Fruit fly (Drosophila melanogaster) whole organism, embryonic: Measurements from ENCODE around the gene Grx5.
A peak's percentile ranks its signal among the peaks of the same experiment; 100 is the strongest.

Source experiments
- ATbp ChIP-seq: fragments of 200-800 bp; sonication (Bioruptor generic); optimal IDR thresholded peaks from 2 replicates; lab custom pipeline; 2017; ENCODE audit warnings: missing biosample characterization, mild to moderate bottlenecking, missing genetic modification characterization, missing genetic modification reagents
- CG10979 ChIP-seq: fragments of 200-800 bp; sonication (Bioruptor generic); optimal IDR thresholded peaks from 2 replicates; lab custom pipeline; 2018; ENCODE audit warnings: missing biosample characterization, mild to moderate bottlenecking, missing genetic modification characterization, moderate library complexity
- CG11696 ChIP-seq: fragments of 200-800 bp; sonication (Bioruptor generic); IDR thresholded peaks from 2 replicates; pipeline ENCODE4 v1.3.6; 2022; ENCODE audit warnings: missing biosample characterization, missing genetic modification characterization
- CG13424 ChIP-seq: fragments of 200-800 bp; sonication (Bioruptor generic); optimal IDR thresholded peaks from 2 replicates; lab custom pipeline; 2019; ENCODE audit warnings: missing biosample characterization, mild to moderate bottlenecking, missing genetic modification characterization, moderate library complexity
- CG13894 ChIP-seq: fragments of 200-800 bp; sonication (Bioruptor generic); optimal IDR thresholded peaks from 3 replicates; lab custom pipeline; 2018; ENCODE audit warnings: missing biosample characterization, mild to moderate bottlenecking, missing genetic modification characterization, moderate library complexity
- CG15011 ChIP-seq: fragments of 200-800 bp; sonication (Bioruptor generic); optimal IDR thresholded peaks from 3 replicates; lab custom pipeline; 2018; ENCODE audit warnings: missing biosample characterization, mild to moderate bottlenecking, missing genetic modification characterization
- CG15269 ChIP-seq: fragments of 200-800 bp; sonication (Bioruptor generic); optimal IDR thresholded peaks from 2 replicates; lab custom pipeline; 2018; ENCODE audit warnings: missing biosample characterization, mild to moderate bottlenecking, missing genetic modification characterization, moderate library complexity
- CG15479 ChIP-seq: fragments of 200-800 bp; sonication (Bioruptor generic); optimal IDR thresholded peaks from 3 replicates; lab custom pipeline; 2019; ENCODE audit warnings: missing biosample characterization, mild to moderate bottlenecking, missing genetic modification characterization, moderate library complexity
- CG1647 ChIP-seq: fragments of 200-800 bp; sonication (Bioruptor generic); optimal IDR thresholded peaks from 3 replicates; lab custom pipeline; 2016; ENCODE audit warnings: missing biosample characterization, missing genetic modification characterization
- CG16813 ChIP-seq: fragments of 200-800 bp; sonication (Bioruptor generic); IDR thresholded peaks from 3 replicates; pipeline ENCODE4 v1.3.6; 2022; ENCODE audit warnings: missing biosample characterization, missing genetic modification characterization; ENCODE audit not compliant: partially characterized antibody
- CG17912 ChIP-seq: fragments of 200-800 bp; sonication (Bioruptor generic); optimal IDR thresholded peaks from 2 replicates; lab custom pipeline; 2018; ENCODE audit warnings: missing biosample characterization, mild to moderate bottlenecking, missing genetic modification characterization
- CG2889 ChIP-seq: fragments of 200-800 bp; sonication (Bioruptor generic); IDR thresholded peaks from 3 replicates; pipeline ENCODE4 v1.3.6; 2022; ENCODE audit warnings: missing biosample characterization, missing genetic modification characterization
- CG31224 ChIP-seq: fragments of 200-800 bp; sonication (Bioruptor generic); IDR thresholded peaks from 2 replicates; pipeline ENCODE4 v1.3.6; 2022; ENCODE audit warnings: missing biosample characterization, missing genetic modification characterization
- CG33557 ChIP-seq: fragments of 200-800 bp; sonication (Bioruptor generic); optimal IDR thresholded peaks from 2 replicates; lab custom pipeline; 2019; ENCODE audit warnings: missing biosample characterization, mild to moderate bottlenecking, missing genetic modification characterization, moderate library complexity
- CG4424 ChIP-seq: fragments of 200-800 bp; sonication (Bioruptor generic); optimal IDR thresholded peaks from 3 replicates; lab custom pipeline; 2016; ENCODE audit warnings: missing biosample characterization, missing genetic modification characterization
- CG7372 ChIP-seq: fragments of 200-800 bp; sonication (Bioruptor generic); IDR thresholded peaks from 2 replicates; pipeline ENCODE4 v1.3.6; 2022; ENCODE audit warnings: missing biosample characterization, missing genetic modification characterization
- CG8924 ChIP-seq: fragments of 200-800 bp; optimal IDR thresholded peaks from 3 replicates; lab custom pipeline; 2019; ENCODE audit warnings: missing biosample characterization, mild to moderate bottlenecking, missing genetic modification characterization, moderate library complexity
- CG9797 ChIP-seq: fragments of 200-800 bp; sonication (Bioruptor generic); optimal IDR thresholded peaks from 3 replicates; lab custom pipeline; 2018; ENCODE audit warnings: missing biosample characterization, mild to moderate bottlenecking, missing genetic modification characterization
- Camta ChIP-seq: fragments of 200-800 bp; sonication (Bioruptor generic); optimal IDR thresholded peaks from 2 replicates; lab custom pipeline; 2016; ENCODE audit warnings: missing biosample characterization, missing genetic modification characterization
- D19A ChIP-seq: fragments of 200-800 bp; optimal IDR thresholded peaks from 3 replicates; lab custom pipeline; 2019; ENCODE audit warnings: missing biosample characterization, mild to moderate bottlenecking, missing genetic modification characterization, moderate library complexity
- Dad ChIP-seq: fragments of 200-800 bp; sonication (Bioruptor generic); optimal IDR thresholded peaks from 3 replicates; lab custom pipeline; 2016; ENCODE audit warnings: missing biosample characterization, missing genetic modification characterization
- Dbx ChIP-seq: fragments of 200-800 bp; sonication (Bioruptor generic); IDR thresholded peaks from 3 replicates; pipeline ENCODE4 v1.3.6; 2022; ENCODE audit warnings: missing biosample characterization, missing genetic modification characterization
- Dp ChIP-seq: fragments of 200-800 bp; sonication (Bioruptor generic); optimal IDR thresholded peaks from 2 replicates; lab custom pipeline; 2018; ENCODE audit warnings: missing biosample characterization, mild to moderate bottlenecking, missing genetic modification characterization, moderate library complexity
- Eip74EF ChIP-seq, 2 experiments: fragments of 200-800 bp in 1 of 2; fragments of >200 bp in 1 of 2; sonication (Bioruptor generic) in 1 of 2; optimal IDR thresholded peaks; 2 replicates each; lab custom pipeline; 2017 to 2019; ENCODE audit warnings: missing biosample characterization in 2 of 2, missing genetic modification characterization in 2 of 2, mild to moderate bottlenecking in 1 of 2, moderate library complexity in 1 of 2
- Fer1 ChIP-seq: fragments of 200-800 bp; sonication (Bioruptor generic); optimal IDR thresholded peaks from 2 replicates; lab custom pipeline; 2017; ENCODE audit warnings: missing biosample characterization, mild to moderate bottlenecking, missing genetic modification characterization
- Gsc ChIP-seq: fragments of 200-800 bp; sonication (Bioruptor generic); IDR thresholded peaks from 2 replicates; pipeline ENCODE4 v1.3.6; 2022; ENCODE audit warnings: missing biosample characterization, missing genetic modification characterization
- HmgD ChIP-seq: fragments of 200-800 bp; sonication (Bioruptor generic); optimal IDR thresholded peaks from 3 replicates; lab custom pipeline; 2016; ENCODE audit warnings: missing biosample characterization, missing genetic modification characterization
- Lpt ChIP-seq: fragments of >200 bp; optimal IDR thresholded peaks from 2 replicates; lab custom pipeline; 2018; ENCODE audit warnings: missing biosample characterization, missing genetic modification characterization
- Mad ChIP-seq: fragments of 200-800 bp; sonication (Bioruptor generic); optimal IDR thresholded peaks from 2 replicates; lab custom pipeline; 2016; ENCODE audit warnings: missing biosample characterization, missing genetic modification characterization
- Usf ChIP-seq: fragments of 200-800 bp; sonication (Bioruptor generic); optimal IDR thresholded peaks from 2 replicates; lab custom pipeline; 2017; ENCODE audit warnings: missing genotype, missing biosample characterization, missing genetic modification characterization
- ab ChIP-seq: fragments of 200-800 bp; sonication (Bioruptor generic); optimal IDR thresholded peaks from 2 replicates; lab custom pipeline; 2016; ENCODE audit warnings: missing biosample characterization, missing genetic modification characterization
- ase ChIP-seq: fragments of 200-800 bp; sonication (Bioruptor generic); IDR thresholded peaks from 3 replicates; pipeline ENCODE4 v1.3.6; 2022; ENCODE audit warnings: missing biosample characterization, missing genetic modification characterization
- cad ChIP-seq: fragments of >200 bp; optimal IDR thresholded peaks from 2 replicates; lab custom pipeline; 2017; ENCODE audit warnings: missing biosample characterization, missing genetic modification characterization
- cwo ChIP-seq: fragments of 200-800 bp; sonication (Bioruptor generic); optimal IDR thresholded peaks from 3 replicates; lab custom pipeline; 2017; ENCODE audit warnings: missing biosample characterization, missing genetic modification characterization, mild to moderate bottlenecking, moderate library complexity, missing genetic modification reagents
- dmrt99B ChIP-seq: fragments of 200-800 bp; sonication (Bioruptor generic); optimal IDR thresholded peaks from 2 replicates; lab custom pipeline; 2018; ENCODE audit warnings: missing biosample characterization, mild to moderate bottlenecking, missing genetic modification characterization, moderate library complexity
- eyg ChIP-seq: fragments of 200-800 bp; sonication (Bioruptor generic); optimal IDR thresholded peaks from 3 replicates; lab custom pipeline; 2016; ENCODE audit warnings: missing biosample characterization, missing genetic modification characterization
- fu2 ChIP-seq: fragments of 200-800 bp; sonication (Bioruptor generic); optimal IDR thresholded peaks from 2 replicates; lab custom pipeline; 2016; ENCODE audit warnings: missing biosample characterization, missing genetic modification characterization
- gro ChIP-seq: fragments of 200-800 bp; sonication (Bioruptor generic); optimal IDR thresholded peaks from 2 replicates; lab custom pipeline; 2016; ENCODE audit warnings: missing biosample characterization, missing genetic modification characterization
- gsb ChIP-seq: fragments of 200-800 bp; sonication (Bioruptor generic); IDR thresholded peaks from 2 replicates; pipeline ENCODE4 v1.3.6; 2022; ENCODE audit warnings: missing biosample characterization, missing genetic modification characterization
- hbn ChIP-seq: fragments of 200-800 bp; sonication (Bioruptor generic); IDR thresholded peaks from 2 replicates; pipeline ENCODE4 v1.3.6; 2022; ENCODE audit warnings: missing biosample characterization, missing genetic modification characterization; ENCODE audit not compliant: partially characterized antibody
- ind ChIP-seq: fragments of 200-800 bp; sonication (Bioruptor generic); optimal IDR thresholded peaks from 3 replicates; lab custom pipeline; 2016; ENCODE audit warnings: missing biosample characterization, missing genetic modification characterization
- jing ChIP-seq: fragments of 200-800 bp; sonication (Bioruptor generic); optimal IDR thresholded peaks from 2 replicates; lab custom pipeline; 2018; ENCODE audit warnings: missing biosample characterization, mild to moderate bottlenecking, missing genetic modification characterization
- nerfin-1 ChIP-seq: fragments of 200-800 bp; sonication (Bioruptor generic); optimal IDR thresholded peaks from 3 replicates; lab custom pipeline; 2019; ENCODE audit warnings: missing biosample characterization, mild to moderate bottlenecking, missing genetic modification characterization, moderate library complexity
- phol ChIP-seq: fragments of 200-800 bp; sonication (Bioruptor generic); optimal IDR thresholded peaks from 3 replicates; lab custom pipeline; 2018; ENCODE audit warnings: missing biosample characterization, mild to moderate bottlenecking, missing genetic modification characterization, moderate library complexity
- psq ChIP-seq: fragments of 200-800 bp; sonication (Bioruptor generic); optimal IDR thresholded peaks from 2 replicates; lab custom pipeline; 2017; ENCODE audit warnings: missing biosample characterization, missing genetic modification characterization
- rib ChIP-seq: fragments of 200-800 bp; sonication (Bioruptor generic); IDR thresholded peaks from 2 replicates; pipeline ENCODE4 v1.3.6; 2022; ENCODE audit warnings: missing biosample characterization, missing genetic modification characterization
- tin ChIP-seq: fragments of 200-800 bp; sonication (Bioruptor generic); optimal IDR thresholded peaks from 3 replicates; lab custom pipeline; 2016; ENCODE audit warnings: missing biosample characterization, missing genetic modification characterization
- unc-4 ChIP-seq: fragments of 200-800 bp; sonication (Bioruptor generic); IDR thresholded peaks from 2 replicates; pipeline ENCODE4 v1.3.6; 2022; ENCODE audit warnings: missing biosample characterization, missing genetic modification characterization; ENCODE audit not compliant: partially characterized antibody
- vnd ChIP-seq: fragments of 200-800 bp; sonication (Bioruptor generic); IDR thresholded peaks from 3 replicates; pipeline ENCODE4 v1.3.6; 2022; ENCODE audit warnings: missing biosample characterization, missing genetic modification characterization; ENCODE audit not compliant: partially characterized antibody
- zen2 ChIP-seq: fragments of 200-800 bp; sonication (Bioruptor generic); IDR thresholded peaks from 3 replicates; pipeline ENCODE4 v1.3.6; 2022; ENCODE audit warnings: missing biosample characterization, missing genetic modification characterization; ENCODE audit not compliant: partially characterized antibody

The Grx5 gene

DNA sequence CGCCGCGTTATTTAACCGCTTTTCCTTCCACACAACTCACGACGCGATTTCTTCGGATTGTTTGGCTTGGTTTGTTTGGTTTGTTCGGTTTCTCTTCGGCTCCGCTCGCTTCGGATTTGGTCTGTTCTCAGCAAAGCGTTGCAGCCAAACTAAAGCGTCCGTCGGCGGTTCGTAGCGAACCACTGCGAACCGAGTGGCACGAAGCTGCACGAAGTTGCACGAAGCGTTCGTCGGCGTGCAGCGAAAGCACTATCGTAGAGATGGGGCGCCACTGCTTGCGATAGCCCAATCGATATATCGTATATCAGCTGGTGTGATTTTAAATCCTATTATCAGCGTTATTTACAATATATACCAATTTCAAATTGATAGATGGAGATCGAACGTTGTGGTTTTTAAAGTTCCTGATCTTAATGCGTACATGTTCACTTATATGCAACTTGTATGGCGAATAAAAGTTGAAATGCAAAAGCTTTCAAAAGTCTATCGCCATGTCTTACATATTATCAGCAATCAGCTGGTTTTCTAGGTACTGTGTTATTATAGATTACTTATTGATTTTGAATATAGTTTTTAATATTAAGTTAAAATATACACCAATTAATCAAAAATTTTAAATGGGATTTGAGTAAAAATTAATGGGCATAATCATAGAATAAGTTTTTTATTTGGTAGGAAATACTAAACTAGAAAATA is 11.9 kb downstream of the Grx5 start, which contains the start of gene rut (continued):
- TF ChIP-seq Mad (GFP tag; lab: Kevin White, UChicago) = no peak
- no peak for TF ChIP-seq psq
- no peak for TF ChIP-seq CG31224 (GFP tag; lab: Robert Waterston, UW)
- no peak for TF ChIP-seq CG15479
- TF ChIP-seq cad (GFP tag; lab: Kevin White, UChicago) = no peak
- peak; percentile 92 for TF ChIP-seq hbn
- TF ChIP-seq CG9797 (GFP tag; lab: Kevin White, UChicago) = no peak
- TF ChIP-seq fu2 = no peak
- peak; percentile 24 for TF ChIP-seq jing
- no peak for TF ChIP-seq CG8924
- no peak for TF ChIP-seq D19A (tag; lab: Kevin White, UChicago)
- TF ChIP-seq CG7372 (GFP tag; lab: Robert Waterston, UW) = no peak
- TF ChIP-seq Usf (GFP tag; lab: Kevin White, UChicago) = no peak
- TF ChIP-seq nerfin-1 = no peak
- no peak for TF ChIP-seq cwo (GFP tag; lab: Kevin White, UChicago)
- no peak for TF ChIP-seq CG13424 (tag; lab: Kevin White, UChicago)
- TF ChIP-seq Dp = peak; percentile 20
- no peak for TF ChIP-seq CG15269 (tag; lab: Kevin White, UChicago)
- no peak for TF ChIP-seq eyg
- TF ChIP-seq Eip74EF (GFP tag; optimal IDR thresholded peaks at IDR 0.05; lab: Kevin White, UChicago) = no peak
- no peak for TF ChIP-seq Lpt
- no peak for TF ChIP-seq ATbp (GFP tag; lab: Kevin White, UChicago)
- TF ChIP-seq gro = peak; percentile 78
- TF ChIP-seq Dbx (GFP tag; lab: Robert Waterston, UW) = peak; percentile 67
- peak; percentile 87 for TF ChIP-seq CG16813
- TF ChIP-seq zen2 (GFP tag; lab: Robert Waterston, UW) = peak; percentile 87
- TF ChIP-seq CG13894 (tag; lab: Kevin White, UChicago) = peak; percentile 20
- peak; percentile 91 for TF ChIP-seq unc-4 (GFP tag; lab: Robert Waterston, UW)
- peak; percentile 3 for TF ChIP-seq HmgD (GFP tag; lab: Kevin White, UChicago)
- no peak for TF ChIP-seq ab
- no peak for TF ChIP-seq CG4424 (GFP tag; lab: Kevin White, UChicago)
- TF ChIP-seq Camta (GFP tag; lab: Kevin White, UChicago) = no peak
- no peak for TF ChIP-seq gsb (GFP tag; lab: Robert Waterston, UW)
- TF ChIP-seq tin (GFP tag; lab: Kevin White, UChicago) = no peak
- peak; percentile 9 for TF ChIP-seq CG1647 (GFP tag; lab: Kevin White, UChicago)
- TF ChIP-seq phol (tag; lab: Kevin White, UChicago) = peak; percentile 1
- TF ChIP-seq Fer1 = peak; percentile 17
- TF ChIP-seq CG33557 (GFP tag; lab: Kevin White, UChicago) = no peak
- no peak for TF ChIP-seq rib (GFP tag; lab: Robert Waterston, UW)
- TF ChIP-seq ind (GFP tag; lab: Kevin White, UChicago) = no peak
- TF ChIP-seq CG10979 = no peak
- no peak for TF ChIP-seq CG2889 (GFP tag; lab: Robert Waterston, UW)
- TF ChIP-seq Dad (GFP tag; lab: Kevin White, UChicago) = peak; percentile 5
- no peak for TF ChIP-seq CG17912
- no peak for TF ChIP-seq ase
- no peak for TF ChIP-seq dmrt99B
- no peak for TF ChIP-seq CG15011 (GFP tag; lab: Kevin White, UChicago)
- peak; percentile 95 for TF ChIP-seq vnd
- TF ChIP-seq Gsc (GFP tag; lab: Robert Waterston, UW) = no peak
- TF ChIP-seq CG11696 = no peak
